Fruit fly (Drosophila melanogaster) whole organism, prepupa: ENCODE data around the gene CG7523.

Experiments used
- Blimp-1 ChIP-seq: fragments of 200-800 bp; sonication (Bioruptor generic); optimal IDR thresholded peaks from 3 replicates; lab custom pipeline; 2017; ENCODE audit warnings: missing biosample characterization, missing genetic modification characterization, mild to moderate bottlenecking, moderate library complexity, missing genetic modification reagents
- CG10631 ChIP-seq: fragments of 200-800 bp; sonication (Bioruptor generic); optimal IDR thresholded peaks from 2 replicates; lab custom pipeline; 2016; ENCODE audit warnings: missing biosample characterization, missing genetic modification characterization
- CG10669 ChIP-seq: fragments of 200-800 bp; sonication (Bioruptor generic); optimal IDR thresholded peaks from 3 replicates; lab custom pipeline; 2018; ENCODE audit warnings: missing biosample characterization, mild to moderate bottlenecking, missing genetic modification characterization, moderate library complexity
- CG11762 ChIP-seq: fragments of 200-800 bp; sonication (Bioruptor generic); optimal IDR thresholded peaks from 3 replicates; lab custom pipeline; 2016; ENCODE audit warnings: missing biosample characterization, missing genetic modification characterization; ENCODE audit not compliant: insufficient read depth
- CG11902 ChIP-seq: fragments of 200-800 bp; sonication (Bioruptor generic); optimal IDR thresholded peaks from 3 replicates; lab custom pipeline; 2016; ENCODE audit warnings: missing biosample characterization, missing genetic modification characterization
- CG1621 ChIP-seq: fragments of 200-800 bp; sonication (Bioruptor generic); optimal IDR thresholded peaks from 3 replicates; lab custom pipeline; 2018; ENCODE audit warnings: missing biosample characterization, mild to moderate bottlenecking, missing genetic modification characterization
- CG16779 ChIP-seq: fragments of 200-800 bp; sonication (Bioruptor generic); optimal IDR thresholded peaks from 3 replicates; lab custom pipeline; 2017; ENCODE audit warnings: missing biosample characterization, mild to moderate bottlenecking, missing genetic modification characterization
- CG31627 ChIP-seq: fragments of 200-800 bp; sonication (Bioruptor generic); optimal IDR thresholded peaks from 3 replicates; lab custom pipeline; 2016; ENCODE audit warnings: missing biosample characterization, missing genetic modification characterization
- CG34406 ChIP-seq: fragments of 200-800 bp; sonication (Bioruptor generic); optimal IDR thresholded peaks from 3 replicates; lab custom pipeline; 2016; ENCODE audit warnings: missing biosample characterization, missing genetic modification characterization
- CG3919 ChIP-seq: fragments of 200-800 bp; sonication (Bioruptor generic); optimal IDR thresholded peaks from 3 replicates; lab custom pipeline; 2016; ENCODE audit warnings: missing biosample characterization, missing genetic modification characterization
- CG4318 ChIP-seq: fragments of 200-800 bp; sonication (Bioruptor generic); optimal IDR thresholded peaks from 3 replicates; lab custom pipeline; 2017; ENCODE audit warnings: missing biosample characterization, mild to moderate bottlenecking, missing genetic modification characterization
- CG6808 ChIP-seq: fragments of 200-800 bp; sonication (Bioruptor generic); optimal IDR thresholded peaks from 3 replicates; lab custom pipeline; 2017; ENCODE audit warnings: missing biosample characterization, missing genetic modification characterization, mild to moderate bottlenecking, moderate library complexity, missing genetic modification reagents
- CG6854 ChIP-seq: fragments of 200-800 bp; sonication (Bioruptor generic); optimal IDR thresholded peaks from 2 replicates; lab custom pipeline; 2017; ENCODE audit warnings: missing biosample characterization, mild to moderate bottlenecking, missing genetic modification characterization
- CG7368 ChIP-seq: fragments of 200-800 bp; sonication (Bioruptor generic); optimal IDR thresholded peaks from 3 replicates; lab custom pipeline; 2016; ENCODE audit warnings: missing biosample characterization, missing genetic modification characterization
- CG8119 ChIP-seq: fragments of 200-800 bp; sonication (Bioruptor generic); IDR thresholded peaks from 3 replicates; pipeline ENCODE4 v1.3.6; 2022; ENCODE audit warnings: missing biosample characterization, missing genetic modification characterization
- CG8319 ChIP-seq: fragments of 200-800 bp; sonication (Bioruptor generic); optimal IDR thresholded peaks from 3 replicates; lab custom pipeline; 2016; ENCODE audit warnings: missing biosample characterization, missing genetic modification characterization
- CG8632 ChIP-seq: fragments of 200-800 bp; sonication (Bioruptor generic); optimal IDR thresholded peaks from 3 replicates; lab custom pipeline; 2016; ENCODE audit warnings: missing biosample characterization, missing genetic modification characterization
- Eip75B ChIP-seq: fragments of 200-800 bp; sonication (Bioruptor generic); optimal IDR thresholded peaks from 3 replicates; lab custom pipeline; 2016; ENCODE audit warnings: missing biosample characterization, missing genetic modification characterization
- Eip78C ChIP-seq: fragments of 200-800 bp; sonication (Bioruptor generic); peaks from one replicate; lab custom pipeline; 2016; ENCODE audit warnings: missing biosample characterization, missing genetic modification characterization
- Eip93F ChIP-seq: fragments of 200-800 bp; sonication (Bioruptor generic); optimal IDR thresholded peaks from 2 replicates; lab custom pipeline; 2016; ENCODE audit warnings: missing biosample characterization, mild to moderate bottlenecking, missing genetic modification characterization
- Ets21C ChIP-seq: fragments of 200-800 bp; sonication (Bioruptor generic); optimal IDR thresholded peaks from 3 replicates; lab custom pipeline; 2016; ENCODE audit warnings: missing biosample characterization, missing genetic modification characterization
- Ets96B ChIP-seq: fragments of 200-800 bp; optimal IDR thresholded peaks from 2 replicates; lab custom pipeline; 2019; ENCODE audit warnings: missing biosample characterization, mild to moderate bottlenecking, missing genetic modification characterization, moderate library complexity
- Gug ChIP-seq: fragments of 200-800 bp; sonication (Bioruptor generic); IDR thresholded peaks from 2 replicates; pipeline ENCODE4 v1.3.6; 2022; ENCODE audit warnings: missing biosample characterization, missing genetic modification characterization
- Hr38 ChIP-seq: sonication (Bioruptor generic); optimal IDR thresholded peaks from 2 replicates; lab custom pipeline; 2016; ENCODE audit warnings: missing biosample characterization, missing genetic modification characterization
- Hr39 ChIP-seq: fragments of 200-800 bp; sonication (Bioruptor generic); optimal IDR thresholded peaks from 2 replicates; lab custom pipeline; 2016; ENCODE audit warnings: missing biosample characterization, missing genetic modification characterization
- Lpt ChIP-seq: fragments of 200-800 bp; sonication (Bioruptor generic); optimal IDR thresholded peaks from 3 replicates; lab custom pipeline; 2016; ENCODE audit warnings: missing biosample characterization, missing genetic modification characterization
- Smox ChIP-seq: fragments of 200-800 bp; sonication (Bioruptor generic); optimal IDR thresholded peaks from 3 replicates; lab custom pipeline; 2016; ENCODE audit warnings: missing biosample characterization, missing genetic modification characterization
- Sox102F ChIP-seq: fragments of 200-800 bp; sonication (Bioruptor generic); optimal IDR thresholded peaks from 2 replicates; lab custom pipeline; 2016; ENCODE audit warnings: missing biosample characterization, mild to moderate bottlenecking, missing genetic modification characterization
- Sox14 ChIP-seq: fragments of 200-800 bp; sonication (Bioruptor generic); optimal IDR thresholded peaks from 3 replicates; lab custom pipeline; 2016; ENCODE audit warnings: missing biosample characterization, missing genetic modification characterization
- Sox15 ChIP-seq: fragments of 200-800 bp; sonication (Bioruptor generic); optimal IDR thresholded peaks from 3 replicates; lab custom pipeline; 2016; ENCODE audit warnings: missing biosample characterization, missing genetic modification characterization
- achi ChIP-seq: fragments of 200-800 bp; sonication (Bioruptor generic); optimal IDR thresholded peaks from 3 replicates; lab custom pipeline; 2016; ENCODE audit warnings: missing biosample characterization, missing genetic modification characterization
- acj6 ChIP-seq: fragments of 200-800 bp; sonication (Bioruptor generic); optimal IDR thresholded peaks from 3 replicates; lab custom pipeline; 2016; ENCODE audit warnings: missing biosample characterization, missing genetic modification characterization
- cyc ChIP-seq: fragments of 200-800 bp; sonication (Bioruptor generic); optimal IDR thresholded peaks from 3 replicates; lab custom pipeline; 2016; ENCODE audit warnings: missing biosample characterization, missing genetic modification characterization
- dac ChIP-seq: fragments of 200-800 bp; sonication (Bioruptor generic); optimal IDR thresholded peaks from 2 replicates; lab custom pipeline; 2017; ENCODE audit warnings: missing biosample characterization, mild to moderate bottlenecking, missing genetic modification characterization
- eg ChIP-seq: fragments of 200-800 bp; sonication (Bioruptor generic); IDR thresholded peaks from 3 replicates; pipeline ENCODE4 v1.3.6; 2022; ENCODE audit warnings: missing biosample characterization, missing genetic modification characterization
- esn ChIP-seq: fragments of 200-800 bp; sonication (Bioruptor generic); optimal IDR thresholded peaks from 2 replicates; lab custom pipeline; 2016; ENCODE audit warnings: missing biosample characterization, mild to moderate bottlenecking, missing genetic modification characterization, moderate library complexity
- fd85E ChIP-seq: fragments of 200-800 bp; sonication (Bioruptor generic); optimal IDR thresholded peaks from 3 replicates; lab custom pipeline; 2016; ENCODE audit warnings: missing biosample characterization, missing genetic modification characterization
- fkh ChIP-seq: fragments of 200-800 bp; sonication (Bioruptor generic); optimal IDR thresholded peaks from 3 replicates; lab custom pipeline; 2017; ENCODE audit warnings: missing biosample characterization, mild to moderate bottlenecking, missing genetic modification characterization, moderate library complexity
- net ChIP-seq: fragments of 200-800 bp; sonication (Bioruptor generic); optimal IDR thresholded peaks from 3 replicates; lab custom pipeline; 2016; ENCODE audit warnings: missing biosample characterization, missing genetic modification characterization
- pdm3 ChIP-seq: fragments of 200-800 bp; sonication (Bioruptor generic); optimal IDR thresholded peaks from 3 replicates; lab custom pipeline; 2016; ENCODE audit warnings: missing biosample characterization, missing genetic modification characterization
- spab ChIP-seq: fragments of 200-800 bp; sonication (Bioruptor generic); optimal IDR thresholded peaks from 2 replicates; lab custom pipeline; 2017; ENCODE audit warnings: missing biosample characterization, mild to moderate bottlenecking, missing genetic modification characterization, missing genetic modification reagents
- ss ChIP-seq, 2 experiments: fragments of 200-800 bp; sonication (Bioruptor generic); optimal IDR thresholded peaks; 2 replicates in 1 of 2; 3 replicates in 1 of 2; lab custom pipeline; 2017 to 2018; ENCODE audit warnings: mild to moderate bottlenecking in 2 of 2, missing biosample characterization in 2 of 2, missing genetic modification characterization in 2 of 2, moderate library complexity in 1 of 2
- svp ChIP-seq: fragments of 200-800 bp; sonication (Bioruptor generic); peaks from one replicate; lab custom pipeline; 2016; ENCODE audit warnings: missing biosample characterization, missing genetic modification characterization
- vri ChIP-seq: fragments of 200-800 bp; sonication (Bioruptor generic); optimal IDR thresholded peaks from 3 replicates; lab custom pipeline; 2016; ENCODE audit warnings: missing biosample characterization, mild to moderate bottlenecking, missing genetic modification characterization

CG7523 gene

DNA sequence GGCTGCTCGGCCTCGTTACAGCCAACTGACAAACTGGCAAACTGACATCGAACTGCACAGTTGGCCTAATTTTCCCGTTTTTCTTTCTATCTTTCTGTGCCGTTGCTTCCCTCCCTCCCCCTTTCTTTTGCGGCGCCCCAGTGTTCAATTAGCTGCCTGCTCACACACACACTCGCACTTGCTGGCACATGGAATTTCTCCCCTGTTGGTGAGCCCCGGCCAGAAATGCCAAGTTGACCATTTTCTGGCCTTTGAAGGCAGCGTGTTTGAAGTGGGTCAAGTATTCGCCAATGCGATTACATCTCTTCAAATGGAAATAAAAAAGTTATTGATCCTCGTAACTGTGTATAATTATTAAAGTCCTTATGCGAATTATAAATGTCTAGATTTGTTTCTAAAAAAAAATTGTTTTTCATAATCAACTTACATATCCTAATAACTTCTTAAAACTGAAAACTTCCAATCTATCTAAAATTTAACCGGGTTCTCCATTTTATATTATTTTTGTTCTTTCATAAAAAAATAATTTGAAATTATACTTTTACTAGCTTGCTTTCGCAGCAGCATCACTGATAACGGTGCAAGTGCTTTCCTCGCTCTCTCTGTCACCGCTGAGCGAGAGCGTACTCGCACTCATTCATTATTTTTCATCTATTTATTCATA lies 10.1 kb upstream of the CG7523 start (continued):
- TF ChIP-seq ss (GFP tag; optimal IDR thresholded peaks at IDR 0.05; lab: Kevin White, UChicago), result no peak
- peak; percentile 43 for TF ChIP-seq Sox102F
- TF ChIP-seq achi, result peak; percentile 57
- peak; percentile 10 for TF ChIP-seq CG3919 (GFP tag; lab: Kevin White, UChicago)
- peak; percentile 39 for TF ChIP-seq acj6 (GFP tag; lab: Kevin White, UChicago)
- TF ChIP-seq CG16779, result no peak
- no peak for TF ChIP-seq CG8119 (GFP tag; lab: Robert Waterston, UW)
- TF ChIP-seq CG6808 (GFP tag; lab: Kevin White, UChicago), result no peak
- no peak for TF ChIP-seq CG4318 (GFP tag; lab: Kevin White, UChicago)
- peak; percentile 69 for TF ChIP-seq Smox
- TF ChIP-seq Hr39 (GFP tag; lab: Kevin White, UChicago), result peak; percentile 28
- TF ChIP-seq Sox14 (GFP tag; lab: Kevin White, UChicago), result peak; percentile 17
- peak; percentile 27 for TF ChIP-seq Eip93F (GFP tag; lab: Kevin White, UChicago)
- no peak for TF ChIP-seq CG6854
- TF ChIP-seq CG11762, result peak; percentile 36
- TF ChIP-seq CG1621 (tag; lab: Kevin White, UChicago), result no peak
- TF ChIP-seq Eip75B (GFP tag; lab: Kevin White, UChicago), result peak; percentile 25
- no peak for TF ChIP-seq CG8632 (GFP tag; lab: Kevin White, UChicago)
- TF ChIP-seq eg (GFP tag; lab: Robert Waterston, UW), result no peak
- TF ChIP-seq Sox15, result peak; percentile 31
- no peak for TF ChIP-seq fkh (GFP tag; lab: Kevin White, UChicago)
- peak; percentile 38 for TF ChIP-seq Ets21C (GFP tag; lab: Kevin White, UChicago)
- TF ChIP-seq Hr38 (GFP tag; lab: Kevin White, UChicago), result no peak
- TF ChIP-seq Eip78C (GFP tag; lab: Kevin White, UChicago), result peak; percentile 90
- peak; percentile 71 for TF ChIP-seq esn (GFP tag; lab: Kevin White, UChicago)
- peak; percentile 7 for TF ChIP-seq CG7368 (GFP tag; lab: Kevin White, UChicago)
- peak; percentile 12 for TF ChIP-seq CG31627
- TF ChIP-seq, all 60 proteins: peak for 33

DNA sequence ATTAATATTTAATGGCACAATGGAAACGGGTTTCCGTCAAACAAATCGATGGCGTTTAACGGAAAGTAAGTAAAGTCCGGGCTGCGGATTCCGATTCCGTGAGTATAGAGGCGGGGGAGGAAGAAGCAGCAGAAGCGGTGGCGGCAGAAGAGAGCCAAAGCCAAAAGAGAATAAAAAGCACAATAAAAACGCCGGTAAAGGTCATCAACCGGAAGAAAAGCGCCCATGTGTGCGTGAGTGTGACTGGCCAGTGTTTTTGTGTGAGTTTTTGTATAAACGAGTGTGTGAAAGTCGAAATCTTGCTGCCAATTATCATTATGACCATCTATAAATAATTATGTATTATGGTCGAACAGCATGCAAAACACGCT lies 9.6 kb upstream of the CG7523 start:
- TF ChIP-seq Sox14 (GFP tag; lab: Kevin White, UChicago), result no peak
- TF ChIP-seq Ets96B (tag; lab: Kevin White, UChicago), result no peak
- TF ChIP-seq Blimp-1 (GFP tag; lab: Kevin White, UChicago), result peak; percentile 11
- TF ChIP-seq svp (GFP tag; lab: Kevin White, UChicago), result peak; percentile 75

dm6 chr3R:17679368-17679997 lies 8.8 kb upstream of the CG7523 start:
- TF ChIP-seq CG10669 (GFP tag; lab: Kevin White, UChicago), result peak; percentile 82
- peak; percentile 86 for TF ChIP-seq Eip75B (GFP tag; lab: Kevin White, UChicago)
- TF ChIP-seq net (GFP tag; lab: Kevin White, UChicago), result peak; percentile 90
- TF ChIP-seq fd85E (GFP tag; lab: Kevin White, UChicago), result peak; percentile 39
- peak; percentile 90 for TF ChIP-seq achi
- peak; percentile 78 for TF ChIP-seq Ets21C (GFP tag; lab: Kevin White, UChicago)
- TF ChIP-seq CG10631 (GFP tag; lab: Kevin White, UChicago), result peak; percentile 89
- peak; percentile 51 for TF ChIP-seq pdm3
- TF ChIP-seq Blimp-1 (GFP tag; lab: Kevin White, UChicago), result peak; percentile 78
- TF ChIP-seq CG31627, result peak; percentile 86
- TF ChIP-seq CG3919 (GFP tag; lab: Kevin White, UChicago), result peak; percentile 90
- peak; percentile 88 for TF ChIP-seq Lpt (GFP tag; lab: Kevin White, UChicago)
- TF ChIP-seq ss (GFP tag; optimal IDR thresholded peaks at IDR 0.05; lab: Kevin White, UChicago), result peak; percentile 68 to 80
- peak; percentile 84 for TF ChIP-seq vri (GFP tag; lab: Kevin White, UChicago)
- TF ChIP-seq cyc (GFP tag; lab: Kevin White, UChicago), result peak; percentile 87
- TF ChIP-seq fkh (GFP tag; lab: Kevin White, UChicago), result no peak
- peak; percentile 88 for TF ChIP-seq CG34406 (GFP tag; lab: Kevin White, UChicago)
- TF ChIP-seq CG7368 (GFP tag; lab: Kevin White, UChicago), result peak; percentile 77
- TF ChIP-seq esn (GFP tag; lab: Kevin White, UChicago), result peak; percentile 95
- TF ChIP-seq Sox15, result peak; percentile 75
- peak; percentile 55 for TF ChIP-seq CG11902 (GFP tag; lab: Kevin White, UChicago)
- TF ChIP-seq CG8319 (GFP tag; lab: Kevin White, UChicago), result peak; percentile 69
- TF ChIP-seq CG6808 (GFP tag; lab: Kevin White, UChicago), result peak; percentile 85
- TF ChIP-seq dac (GFP tag; lab: Kevin White, UChicago), result peak; percentile 45
- TF ChIP-seq CG4318 (GFP tag; lab: Kevin White, UChicago), result no peak
- peak; percentile 90 for TF ChIP-seq Sox102F
- peak; percentile 70 for TF ChIP-seq Gug (GFP tag; lab: Robert Waterston, UW)
- TF ChIP-seq CG8119 (GFP tag; lab: Robert Waterston, UW), result peak; percentile 91
- TF ChIP-seq eg (GFP tag; lab: Robert Waterston, UW), result no peak; the same call in 2 of the 3 replicates
- TF ChIP-seq CG16779, result peak; percentile 33
- peak; percentile 80 for TF ChIP-seq spab (GFP tag; lab: Kevin White, UChicago)
